Worm (Caenorhabditis elegans): ENCODE measurements around the gene ZK470.6.

The ZK470.6 gene

DNA sequence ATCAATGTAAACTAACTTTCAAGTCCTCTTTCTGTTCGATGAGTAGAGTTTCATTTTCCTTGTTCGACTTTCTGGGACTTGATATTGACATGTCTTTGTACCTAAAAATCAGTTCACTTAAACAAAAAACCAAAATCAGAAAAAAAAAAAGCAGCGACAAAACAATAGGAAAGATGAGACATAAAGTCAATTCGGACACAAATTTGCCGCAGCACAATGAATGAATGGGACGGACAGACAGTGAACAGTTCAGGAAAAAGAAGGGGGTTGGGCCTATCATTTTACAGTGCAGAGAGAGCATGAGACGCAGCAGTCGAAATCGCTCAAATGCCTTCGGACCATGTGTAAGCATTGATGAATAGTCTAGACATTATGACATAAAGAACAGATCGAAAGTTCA lies 9.4 kb upstream of the ZK470.6 start, which contains the start of gene mrp-6:
mrp-6 (minus strand) TSS at position 101 of the 400 bp plus-strand sequence.
- TF ChIP-seq ceh-34 (tag; optimal IDR thresholded peaks at IDR 0.05) (no peak), pros-1 (tag; optimal IDR thresholded peaks at IDR 0.05) (no peak), pag-3 (tag; optimal IDR thresholded peaks at IDR 0.05; ENCODE audit: borderline replicate concordance) (no peak), ets-4 (tag; optimal IDR thresholded peaks at IDR 0.05) (no peak), che-1 (tag; optimal IDR thresholded peaks at IDR 0.05) (no peak), fkh-10 (GFP tag; optimal IDR thresholded peaks at IDR 0.05) (no peak), ceh-30 (tag; optimal IDR thresholded peaks at IDR 0.05) (no peak), nhr-232 (tag; optimal IDR thresholded peaks at IDR 0.05) (no peak)

- TF ChIP-seq madf-2 (tag; optimal IDR thresholded peaks at IDR 0.05): no peak
- TF ChIP-seq unc-42 (tag; optimal IDR thresholded peaks at IDR 0.05): no peak
- TF ChIP-seq unc-3 (GFP tag; conservative IDR thresholded peaks at IDR 0.05): no peak
- TF ChIP-seq unc-3 (tag; optimal IDR thresholded peaks at IDR 0.05): no peak
- TF ChIP-seq rnt-1 (tag; optimal IDR thresholded peaks at IDR 0.05): no peak
Measured at ce11 chrX:4167150-4167549, 10.1 kb downstream of the ZK470.6 start, which contains the start of gene ZK470.14. TSS of gene ZK470.14 (plus strand) at chrX:4167450.

- TF ChIP-seq npax-4 (tag; optimal IDR thresholded peaks at IDR 0.05): no peak
- TF ChIP-seq unc-42 (tag; optimal IDR thresholded peaks at IDR 0.05): peak; percentile 40
Measured at ce11 chrX:4163391-4163790, 13.9 kb downstream of the ZK470.6 start, which contains the start of gene ZK470.1. TSS of gene ZK470.1 (plus strand) at chrX:4163691.

DNA sequence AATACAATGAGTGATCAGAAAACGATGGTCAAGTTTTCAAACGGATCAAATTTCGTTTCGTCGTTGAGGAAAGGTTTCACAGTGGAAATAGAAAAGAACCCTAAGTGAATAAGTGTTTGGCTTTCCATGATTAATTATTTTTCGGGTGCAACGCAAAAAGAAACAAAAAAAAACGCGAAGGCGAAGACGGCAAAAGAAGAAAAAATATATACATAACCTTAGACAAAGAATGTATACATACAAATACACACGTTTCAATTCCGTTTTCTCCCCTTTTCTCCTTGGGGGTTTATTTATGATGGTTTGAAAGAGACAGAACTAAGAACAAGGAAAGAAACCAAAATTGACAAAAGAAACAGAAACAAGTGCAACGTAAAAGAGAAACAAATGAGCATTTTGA lies 15.4 kb downstream of the ZK470.6 start:
- TF ChIP-seq zip-5 (tag; optimal IDR thresholded peaks at IDR 0.05) (no peak), ama-1 (optimal IDR thresholded peaks at IDR 0.05) (no peak)

DNA sequence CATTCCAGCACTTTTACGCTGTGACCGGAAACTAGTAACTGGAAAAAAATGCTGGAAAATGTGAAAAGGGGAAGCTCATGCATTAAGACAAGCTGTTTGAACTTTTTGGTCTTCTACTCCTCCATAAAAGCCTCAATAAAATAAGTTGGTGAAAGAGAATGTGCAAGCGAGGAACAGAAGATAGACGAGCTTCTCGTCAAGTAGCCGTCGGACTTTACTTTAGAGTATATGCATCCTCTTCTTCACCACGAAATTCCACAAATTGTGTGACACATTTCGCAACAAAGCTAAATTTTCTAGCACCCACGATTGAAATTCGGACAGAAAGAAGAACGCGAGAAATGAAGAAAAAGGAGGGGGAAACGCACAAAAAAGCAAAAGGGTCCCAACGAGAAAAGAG lies 17.4 kb downstream of the ZK470.6 start:
- TF ChIP-seq syd-9 (tag; optimal IDR thresholded peaks at IDR 0.05) (no peak), madf-2 (tag; optimal IDR thresholded peaks at IDR 0.05) (no peak), rnt-1 (tag; optimal IDR thresholded peaks at IDR 0.05) (no peak), nhr-11 (tag; optimal IDR thresholded peaks at IDR 0.05) (no peak), sox-2 (GFP tag; IDR thresholded peaks at IDR 0.05) (no peak), pha-2 (tag; optimal IDR thresholded peaks at IDR 0.05) (no peak)

ce11 chrX:4159185-4159871 lies 18.0 kb downstream of the ZK470.6 start:
- TF ChIP-seq unc-42 (tag; optimal IDR thresholded peaks at IDR 0.05) (peak; percentile 93), tbx-7 (tag; optimal IDR thresholded peaks at IDR 0.05) (no peak), hlh-6 (tag; optimal IDR thresholded peaks at IDR 0.05) (no peak)

DNA sequence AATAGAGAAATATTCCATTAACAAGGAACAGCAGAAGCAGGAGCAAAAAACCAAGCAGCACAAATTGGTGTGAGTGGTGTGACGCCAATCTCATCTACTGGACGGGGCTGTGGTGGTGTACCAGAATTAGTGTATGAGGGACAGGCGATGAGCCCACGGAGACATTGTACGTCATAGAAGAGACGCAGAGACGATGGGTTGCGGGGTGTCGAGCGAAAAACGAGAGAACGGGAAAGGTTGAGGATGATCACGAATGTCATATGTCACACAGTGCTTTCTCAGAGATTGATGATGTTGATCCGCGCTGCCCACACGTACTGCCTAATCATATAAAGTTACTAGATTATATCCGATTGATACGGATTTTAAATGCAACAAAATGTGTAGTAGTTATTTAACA lies 19.4 kb downstream of the ZK470.6 start:
- TF ChIP-seq F13H6.1 (tag; optimal IDR thresholded peaks at IDR 0.05): no peak
- no peak for TF ChIP-seq pha-2 (tag; optimal IDR thresholded peaks at IDR 0.05)
- peak; percentile 5 for TF ChIP-seq ceh-2 (tag; optimal IDR thresholded peaks at IDR 0.05)
- no peak for TF ChIP-seq pax-1 (tag; optimal IDR thresholded peaks at IDR 0.05)
- peak; percentile 17 for TF ChIP-seq nfya-1 (tag; optimal IDR thresholded peaks at IDR 0.05)
- peak; percentile 96 for TF ChIP-seq unc-55 (GFP tag; optimal IDR thresholded peaks at IDR 0.05)
- peak; percentile 42 for TF ChIP-seq ceh-31 (tag; optimal IDR thresholded peaks at IDR 0.05)
- TF ChIP-seq ref-2 (tag; optimal IDR thresholded peaks at IDR 0.05): peak; percentile 28
- no peak for TF ChIP-seq K09A11.1 (tag; optimal IDR thresholded peaks at IDR 0.05; ENCODE audit: insufficient read depth)
- peak; percentile 52 for TF ChIP-seq hlh-30 (tag; optimal IDR thresholded peaks at IDR 0.05; ENCODE audit: insufficient read depth)
- peak; percentile 41 for TF ChIP-seq tbx-2 (tag; optimal IDR thresholded peaks at IDR 0.05)
- no peak for TF ChIP-seq hlh-15 (tag; optimal IDR thresholded peaks at IDR 0.05)
- no peak for TF ChIP-seq Y22D7AL.16 (tag; optimal IDR thresholded peaks at IDR 0.05)
- no peak for TF ChIP-seq ceh-6 (GFP tag; optimal IDR thresholded peaks at IDR 0.05)
- no peak for TF ChIP-seq syd-9 (tag; optimal IDR thresholded peaks at IDR 0.05)
- TF ChIP-seq hlh-6 (tag; optimal IDR thresholded peaks at IDR 0.05): no peak
- TF ChIP-seq ztf-16 (tag; optimal IDR thresholded peaks at IDR 0.05): no peak

Data from whole organism, late embryonic.